Worm (Caenorhabditis elegans) whole organism, L4/young adult: Measurements from ENCODE around the gene str-161.

Source experiments
- W03F9.2 ChIP-seq: fragments of 150-350 bp; optimal IDR thresholded peaks from 2 replicates; lab custom pipeline; 2014; ENCODE audit warnings: missing biosample characterization, missing genetic modification characterization
- dao-5 ChIP-seq: sonication (generic microtip); optimal IDR thresholded peaks from 2 replicates; lab custom pipeline; 2016; ENCODE audit warnings: missing genotype, missing genetic modification characterization, moderate library complexity, missing compliant biosample characterization
- him-1 ChIP-seq: sonication (generic microtip); optimal IDR thresholded peaks from 2 replicates; lab custom pipeline; 2016; ENCODE audit warnings: missing genotype, missing genetic modification reagents, missing genetic modification characterization, missing compliant biosample characterization

DNA sequence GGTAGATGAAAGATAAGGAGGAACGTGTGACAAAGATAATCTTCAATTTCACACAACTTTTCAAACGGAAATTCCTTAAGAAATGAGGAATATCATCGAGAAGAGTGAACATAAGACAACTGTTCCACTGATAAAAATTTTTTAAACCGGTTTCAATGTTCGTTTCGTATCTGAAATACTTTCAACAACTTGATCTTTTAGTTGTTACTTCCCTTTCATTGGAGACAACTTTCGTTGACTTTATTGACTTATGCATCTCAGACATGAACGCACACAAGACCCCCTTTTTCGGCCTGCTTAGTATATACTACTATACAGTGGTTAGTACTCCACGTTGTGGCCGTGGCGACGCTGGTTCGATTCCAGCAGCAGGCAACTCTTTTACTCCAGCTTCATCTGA is 42.4 kb downstream of the str-161 start, which contains the start of the genes Y17G9A.4 and str-173:
- TF ChIP-seq W03F9.2 (tag; lab: Kevin White, UChicago), result no peak
- TF ChIP-seq him-1, result no peak
- no peak for TF ChIP-seq dao-5 (tag; lab: Kevin White, UChicago)
